Worm (Caenorhabditis elegans) whole organism, L1 larva: ENCODE results near the gene gipc-1.

Source experiments
- C04F5.9 ChIP-seq: sonication (generic microtip); optimal IDR thresholded peaks from 2 replicates; lab custom pipeline; 2016; ENCODE audit warnings: missing genetic modification characterization, missing compliant biosample characterization
- C16A3.4 ChIP-seq: fragments of 150-350 bp; optimal IDR thresholded peaks from 2 replicates; lab custom pipeline; 2014; ENCODE audit warnings: missing biosample characterization, missing genetic modification characterization
- C34B4.2 ChIP-seq: sonication (generic microtip); optimal IDR thresholded peaks from 2 replicates; lab custom pipeline; 2017; ENCODE audit warnings: mild to moderate bottlenecking, missing genetic modification characterization, missing compliant biosample characterization
- F16B12.6 ChIP-seq: fragments of 150-350 bp; optimal IDR thresholded peaks from 2 replicates; lab custom pipeline; 2014; ENCODE audit warnings: missing biosample characterization, missing genetic modification characterization
- Y116A8C.19 ChIP-seq: sonication (generic microtip); optimal IDR thresholded peaks from 2 replicates; lab custom pipeline; 2016; ENCODE audit warnings: missing compliant biosample characterization, missing genetic modification characterization, borderline replicate concordance
- aha-1 ChIP-seq: fragments of 150-350 bp; optimal IDR thresholded peaks from 2 replicates; lab custom pipeline; 2014; ENCODE audit warnings: missing biosample characterization, missing genetic modification characterization
- ama-1 ChIP-seq: fragments of 150-350 bp; optimal IDR thresholded peaks from 2 replicates; lab custom pipeline; 2014
- blmp-1 ChIP-seq: fragments of 150-350 bp; optimal IDR thresholded peaks from 2 replicates; lab custom pipeline; 2014; ENCODE audit warnings: missing biosample characterization, missing genetic modification characterization
- ceh-8 ChIP-seq: fragments of 200-800 bp; sonication (Bioruptor generic); optimal IDR thresholded peaks from 2 replicates; lab custom pipeline; 2018; ENCODE audit warnings: mild to moderate bottlenecking, missing genetic modification characterization, moderate library complexity, missing compliant biosample characterization
- ceh-82 ChIP-seq, 3 experiments: fragments of 150-350 bp in 1 of 3; sonication (generic microtip) in 2 of 3; optimal IDR thresholded peaks; 2 replicates each; lab custom pipeline; 2014 to 2017; ENCODE audit warnings: missing biosample characterization in 3 of 3, missing genetic modification characterization in 3 of 3
- ceh-88 ChIP-seq: fragments of 200-800 bp; sonication (Bioruptor generic); IDR thresholded peaks from 2 replicates; pipeline ENCODE4 v1.3.6; 2022; ENCODE audit warnings: missing genetic modification characterization, missing compliant biosample characterization
- ceh-90 ChIP-seq: sonication (generic microtip); optimal IDR thresholded peaks from 2 replicates; lab custom pipeline; 2016; ENCODE audit warnings: missing genetic modification characterization, missing compliant biosample characterization
- ces-1 ChIP-seq: fragments of 150-350 bp; optimal IDR thresholded peaks from 2 replicates; lab custom pipeline; 2014; ENCODE audit warnings: missing biosample characterization, missing genetic modification reagents, missing genetic modification characterization
- dpl-1 ChIP-seq, 3 experiments: fragments of 150-350 bp in 2 of 3; sonication (generic microtip) in 1 of 3; optimal IDR thresholded peaks; 2 replicates each; lab custom pipeline; 2014 to 2017; ENCODE audit warnings: missing biosample characterization in 3 of 3, missing genetic modification characterization in 3 of 3, missing genetic modification reagents in 3 of 3
- efl-1 ChIP-seq, 4 experiments: fragments of 150-350 bp; optimal IDR thresholded peaks in 3 of 4; peaks in 1 of 4; 1 replicate in 1 of 4; 2 replicates in 3 of 4; lab custom pipeline; 2014; ENCODE audit warnings: missing biosample characterization in 2 of 4, missing genetic modification characterization in 2 of 4, missing genetic modification reagents in 2 of 4
- egl-13 ChIP-seq: sonication (generic microtip); optimal IDR thresholded peaks from 2 replicates; lab custom pipeline; 2016; ENCODE audit warnings: missing genotype, missing genetic modification reagents, missing genetic modification characterization, missing compliant biosample characterization
- elt-3 ChIP-seq, 6 experiments: fragments of 150-350 bp in 1 of 6; sonication (generic microtip); optimal IDR thresholded peaks; 2 replicates each; lab custom pipeline; 2017 to 2018; ENCODE audit warnings: missing biosample characterization in 6 of 6, missing genetic modification characterization in 6 of 6, inconsistent platforms in 1 of 6
- fkh-8 ChIP-seq: sonication (generic microtip); optimal IDR thresholded peaks from 2 replicates; lab custom pipeline; 2016; ENCODE audit warnings: mild to moderate bottlenecking, missing genetic modification characterization, missing compliant biosample characterization
- hlh-4 ChIP-seq: sonication (generic microtip); optimal IDR thresholded peaks from 2 replicates; lab custom pipeline; 2016; ENCODE audit warnings: mild to moderate bottlenecking, missing genetic modification characterization, missing compliant biosample characterization
- hpl-2 ChIP-seq: fragments of 150-350 bp; optimal IDR thresholded peaks from 2 replicates; lab custom pipeline; 2014; ENCODE audit warnings: missing biosample characterization, missing genetic modification reagents, missing genetic modification characterization
- irx-1 ChIP-seq: sonication (generic microtip); optimal IDR thresholded peaks from 2 replicates; lab custom pipeline; 2016; ENCODE audit warnings: missing genetic modification characterization, missing compliant biosample characterization
- isw-1 ChIP-seq: fragments of 200-800 bp; sonication (Bioruptor generic); IDR thresholded peaks from 2 replicates; pipeline ENCODE4 v1.3.6; 2022; ENCODE audit warnings: missing genetic modification characterization, missing compliant biosample characterization
- jun-1 ChIP-seq: fragments of 150-350 bp; optimal IDR thresholded peaks from 2 replicates; lab custom pipeline; 2014; ENCODE audit warnings: missing biosample characterization, missing genetic modification reagents, missing genetic modification characterization
- lin-13 ChIP-seq: fragments of 150-350 bp; optimal IDR thresholded peaks from 2 replicates; lab custom pipeline; 2014; ENCODE audit warnings: missing biosample characterization, missing genetic modification reagents, missing genetic modification characterization
- lin-14 ChIP-seq: fragments of 200-800 bp; sonication (Bioruptor generic); optimal IDR thresholded peaks from 2 replicates; lab custom pipeline; 2018; ENCODE audit warnings: mild to moderate bottlenecking, missing genetic modification characterization, moderate library complexity, missing compliant biosample characterization
- lin-15B ChIP-seq: fragments of 150-350 bp; sonication (generic microtip); optimal IDR thresholded peaks from 3 replicates; lab custom pipeline; 2014; ENCODE audit warnings: missing biosample characterization, missing genetic modification characterization
- lin-35 ChIP-seq, 2 experiments: fragments of 150-350 bp; optimal IDR thresholded peaks; 2 replicates each; lab custom pipeline; 2014; ENCODE audit warnings: missing biosample characterization in 2 of 2, missing genetic modification characterization in 2 of 2, missing genetic modification reagents in 2 of 2
- lin-39 ChIP-seq: fragments of 150-350 bp; optimal IDR thresholded peaks from 2 replicates; lab custom pipeline; 2014; ENCODE audit warnings: missing biosample characterization, missing genetic modification reagents, missing genetic modification characterization
- lir-3 ChIP-seq: sonication (generic microtip); optimal IDR thresholded peaks from 2 replicates; lab custom pipeline; 2016; ENCODE audit warnings: mild to moderate bottlenecking, missing genetic modification characterization, moderate library complexity, missing compliant biosample characterization; ENCODE audit not compliant: poor library complexity
- lsy-2 ChIP-seq, 2 experiments: fragments of 150-350 bp; optimal IDR thresholded peaks; 2 replicates each; lab custom pipeline; 2014; ENCODE audit warnings: missing biosample characterization in 2 of 2, missing genetic modification characterization in 2 of 2
- mdl-1 ChIP-seq, 2 experiments: fragments of 150-350 bp; optimal IDR thresholded peaks; 2 replicates each; lab custom pipeline; 2014 to 2017; ENCODE audit warnings: missing biosample characterization in 2 of 2, missing genetic modification characterization in 2 of 2, inconsistent platforms in 1 of 2
- nhr-11 ChIP-seq: fragments of 150-350 bp; optimal IDR thresholded peaks from 2 replicates; lab custom pipeline; 2014; ENCODE audit warnings: missing biosample characterization, missing genetic modification characterization
- nhr-19 ChIP-seq: fragments of 200-800 bp; sonication (Bioruptor generic); conservative IDR thresholded peaks from 2 replicates; pipeline ENCODE4 v1.3.6; 2022; ENCODE audit warnings: missing genetic modification characterization, missing compliant biosample characterization
- nhr-20 ChIP-seq: sonication (generic microtip); optimal IDR thresholded peaks from 2 replicates; lab custom pipeline; 2016; ENCODE audit warnings: mild to moderate bottlenecking, missing genetic modification characterization, missing compliant biosample characterization
- nhr-237 ChIP-seq: fragments of 150-350 bp; optimal IDR thresholded peaks from 2 replicates; lab custom pipeline; 2014; ENCODE audit warnings: missing biosample characterization, missing genetic modification characterization
- nhr-28 ChIP-seq: fragments of 150-350 bp; optimal IDR thresholded peaks from 2 replicates; lab custom pipeline; 2014; ENCODE audit warnings: missing biosample characterization, missing genetic modification characterization
- nhr-71 ChIP-seq: sonication (generic microtip); optimal IDR thresholded peaks from 2 replicates; lab custom pipeline; 2016; ENCODE audit warnings: mild to moderate bottlenecking, missing genetic modification characterization, moderate library complexity, missing compliant biosample characterization
- nhr-76 ChIP-seq: sonication (generic microtip); optimal IDR thresholded peaks from 2 replicates; lab custom pipeline; 2017; ENCODE audit warnings: missing biosample characterization, missing genetic modification characterization
- nhr-77 ChIP-seq: fragments of 150-350 bp; optimal IDR thresholded peaks from 2 replicates; lab custom pipeline; 2014; ENCODE audit warnings: missing biosample characterization, missing genetic modification characterization
- nhr-84 ChIP-seq: sonication (generic microtip); optimal IDR thresholded peaks from 2 replicates; lab custom pipeline; 2017; ENCODE audit warnings: missing biosample characterization, missing genetic modification characterization
- nhr-90 ChIP-seq: sonication (generic microtip); optimal IDR thresholded peaks from 2 replicates; lab custom pipeline; 2016; ENCODE audit warnings: mild to moderate bottlenecking, missing genetic modification characterization, missing compliant biosample characterization; ENCODE audit not compliant: poor library complexity
- rnt-1 ChIP-seq: sonication (generic microtip); optimal IDR thresholded peaks from 2 replicates; lab custom pipeline; 2016; ENCODE audit warnings: mild to moderate bottlenecking, missing genetic modification characterization, moderate library complexity, missing compliant biosample characterization
- skn-1 ChIP-seq: fragments of 150-350 bp; optimal IDR thresholded peaks from 2 replicates; lab custom pipeline; 2014; ENCODE audit warnings: missing biosample characterization, missing genetic modification characterization
- swsn-7 ChIP-seq: sonication (generic microtip); optimal IDR thresholded peaks from 2 replicates; lab custom pipeline; 2016; ENCODE audit warnings: missing genetic modification characterization, missing compliant biosample characterization
- tbx-2 ChIP-seq: sonication (generic microtip); optimal IDR thresholded peaks from 2 replicates; lab custom pipeline; 2016; ENCODE audit warnings: missing genetic modification characterization, missing compliant biosample characterization
- tlp-1 ChIP-seq: fragments of 150-350 bp; optimal IDR thresholded peaks from 2 replicates; lab custom pipeline; 2014; ENCODE audit warnings: missing biosample characterization, missing genetic modification characterization
- unc-30 ChIP-seq: sonication (generic microtip); optimal IDR thresholded peaks from 2 replicates; lab custom pipeline; 2017; ENCODE audit warnings: missing biosample characterization, missing genetic modification characterization
- unc-98 ChIP-seq: fragments of 200-800 bp; sonication (Bioruptor generic); IDR thresholded peaks from 2 replicates; pipeline ENCODE4 v1.3.6; 2022; ENCODE audit warnings: missing genetic modification characterization, missing compliant biosample characterization
- xbp-1 ChIP-seq: sonication (generic microtip); optimal IDR thresholded peaks from 2 replicates; lab custom pipeline; 2016; ENCODE audit warnings: missing genetic modification characterization, missing compliant biosample characterization
- zag-1 ChIP-seq: fragments of 150-350 bp; optimal IDR thresholded peaks from 2 replicates; lab custom pipeline; 2014; ENCODE audit warnings: missing biosample characterization, missing genetic modification characterization
- zip-4 ChIP-seq: fragments of 200-800 bp; sonication (Bioruptor generic); optimal IDR thresholded peaks from 2 replicates; lab custom pipeline; 2018; ENCODE audit warnings: mild to moderate bottlenecking, missing genetic modification characterization, moderate library complexity, missing compliant biosample characterization
- ztf-4 ChIP-seq: fragments of 150-350 bp; optimal IDR thresholded peaks from 2 replicates; lab custom pipeline; 2014; ENCODE audit warnings: missing biosample characterization, missing genetic modification characterization

Gene gipc-1

ce11 chrIII:4917960-4918712 is 47.6 kb downstream of the gipc-1 start, which contains the start of gene rpb-8:
TSS of gene rpb-8 (minus strand) at chrIII:4918008.
- TF ChIP-seq efl-1 (optimal IDR thresholded peaks at IDR 0.05; lab: Kevin White, UChicago) (peak; percentile 87 to 93), efl-1 (GFP tag; optimal IDR thresholded peaks at IDR 0.05 in 1 of 2; lab: Kevin White, UChicago) (peak; percentile 93 to 99), blmp-1 (peak; percentile 77), nhr-71 (tag; lab: Kevin White, UChicago) (peak; percentile 49), ztf-4 (tag; lab: Kevin White, UChicago) (peak; percentile 7), egl-13 (no peak), irx-1 (tag; lab: Kevin White, UChicago) (peak; percentile 3), nhr-90 (tag; lab: Kevin White, UChicago) (peak; percentile 17), C04F5.9 (tag; lab: Kevin White, UChicago) (no peak), swsn-7 (tag; lab: Kevin White, UChicago) (peak; percentile 29), dpl-1 (GFP tag; optimal IDR thresholded peaks at IDR 0.05; lab: Kevin White, UChicago) (peak; percentile 90 to 95 (median 90)), skn-1 (tag; lab: Kevin White, UChicago) (peak; percentile 53), ceh-8 (GFP tag; lab: Kevin White, UChicago) (no peak), unc-30 (no peak), nhr-77 (tag; lab: Kevin White, UChicago) (peak; percentile 20), zag-1 (no peak), ceh-82 (tag; optimal IDR thresholded peaks at IDR 0.05; lab: Kevin White, UChicago) (peak in 2 of 3 experiments; percentile 28 to 71), xbp-1 (tag; lab: Kevin White, UChicago) (peak; percentile 29), fkh-8 (peak; percentile 32), lin-15B (tag; lab: Kevin White, UChicago) (peak; percentile 46), isw-1 (peak; percentile 2; the same call in 1 of the 2 replicates), nhr-76 (tag; lab: Kevin White, UChicago) (no peak), F16B12.6 (no peak), lin-39 (tag; lab: Kevin White, UChicago) (no peak), lsy-2 (tag; optimal IDR thresholded peaks at IDR 0.05; lab: Kevin White, UChicago) (peak; percentile 56 to 80), mdl-1 (tag; optimal IDR thresholded peaks at IDR 0.05; lab: Kevin White, UChicago) (peak in 1 of 2 experiments; percentile 20), jun-1 (tag; lab: Kevin White, UChicago) (no peak), lin-13 (GFP tag; lab: Kevin White, UChicago) (peak; percentile 38), lin-14 (no peak), lin-35 (GFP tag; optimal IDR thresholded peaks at IDR 0.05; lab: Kevin White, UChicago) (peak; percentile 94 to 96), unc-98 (GFP tag; lab: Robert Waterston, UW) (no peak), ceh-88 (GFP tag; lab: Robert Waterston, UW) (no peak), ces-1 (GFP tag; lab: Kevin White, UChicago) (no peak), zip-4 (GFP tag; lab: Kevin White, UChicago) (peak; percentile 22), C16A3.4 (peak; percentile 69), lir-3 (peak; percentile 37), rnt-1 (peak; percentile 74), Y116A8C.19 (no peak), hpl-2 (GFP tag; lab: Kevin White, UChicago) (peak; percentile 19), aha-1 (no peak), nhr-19 (GFP tag; lab: Robert Waterston, UW) (peak; percentile 35), nhr-28 (tag; lab: Kevin White, UChicago) (no peak), tbx-2 (tag; lab: Kevin White, UChicago) (peak; percentile 38), C34B4.2 (no peak), tlp-1 (tag; lab: Kevin White, UChicago) (no peak), ceh-90 (tag; lab: Kevin White, UChicago) (peak; percentile 27), ama-1 (lab: Kevin White, UChicago) (no peak), nhr-237 (no peak), nhr-11 (tag; lab: Kevin White, UChicago) (no peak), nhr-84 (no peak), hlh-4 (tag; lab: Kevin White, UChicago) (no peak), nhr-20 (tag; lab: Kevin White, UChicago) (peak; percentile 45), elt-3 (tag; optimal IDR thresholded peaks at IDR 0.05; lab: Kevin White, UChicago) (peak in 1 of 6 experiments; percentile 23)
